Fruit fly (Drosophila melanogaster) whole organism, adult: ENCODE measurements around the gene EndoA.

Source experiments
- CG12768 ChIP-seq: fragments of 200-800 bp; sonication (Bioruptor generic); optimal IDR thresholded peaks from 2 replicates; lab custom pipeline; 2017; ENCODE audit warnings: missing biosample characterization, missing genetic modification characterization, mild to moderate bottlenecking, moderate library complexity, missing genetic modification reagents
- CG14711 ChIP-seq: fragments of 200-800 bp; sonication (Bioruptor generic); optimal IDR thresholded peaks from 2 replicates; lab custom pipeline; 2018; ENCODE audit warnings: missing biosample characterization, mild to moderate bottlenecking, missing genetic modification characterization, moderate library complexity
- CG1620 ChIP-seq: fragments of 200-800 bp; sonication (Bioruptor generic); optimal IDR thresholded peaks from 2 replicates; lab custom pipeline; 2016; ENCODE audit warnings: missing biosample characterization, missing genetic modification characterization
- Crg-1 ChIP-seq: fragments of 200-800 bp; sonication (Bioruptor generic); optimal IDR thresholded peaks from 2 replicates; lab custom pipeline; 2016; ENCODE audit warnings: missing biosample characterization, missing genetic modification characterization
- bab1 ChIP-seq: fragments of 200-800 bp; sonication (Bioruptor generic); optimal IDR thresholded peaks from 3 replicates; lab custom pipeline; 2019; ENCODE audit warnings: missing biosample characterization, mild to moderate bottlenecking, missing genetic modification characterization, moderate library complexity
- cic ChIP-seq: fragments of 200-800 bp; sonication (Bioruptor generic); optimal IDR thresholded peaks from 2 replicates; lab custom pipeline; 2017; ENCODE audit warnings: missing biosample characterization, mild to moderate bottlenecking, missing genetic modification characterization, moderate library complexity
- tj ChIP-seq: fragments of 200-800 bp; sonication (Bioruptor generic); optimal IDR thresholded peaks from 3 replicates; lab custom pipeline; 2017; ENCODE audit warnings: missing biosample characterization, mild to moderate bottlenecking, missing genetic modification characterization, moderate library complexity

DNA sequence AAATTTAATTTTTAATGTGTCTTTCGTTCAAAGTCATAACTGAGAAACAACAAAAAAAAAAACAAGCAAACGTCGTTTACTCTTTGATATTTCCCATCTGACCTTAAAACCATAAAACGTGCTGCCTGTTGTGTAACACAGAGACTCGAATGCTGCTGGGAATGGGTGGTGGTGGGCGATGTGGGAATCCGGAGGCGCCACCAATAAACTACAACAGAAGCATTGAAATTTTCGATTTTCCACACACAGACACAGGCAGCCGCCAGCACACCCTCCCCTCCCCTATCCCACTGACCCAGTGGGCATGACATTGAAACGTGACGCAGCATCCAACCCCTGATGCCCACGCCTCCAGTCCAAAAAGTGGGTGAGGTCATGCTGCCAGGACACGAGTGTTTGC is 3.9 kb downstream of the EndoA start:
- TF ChIP-seq CG14711 (tag; lab: Kevin White, UChicago) (no peak), tj (GFP tag; lab: Kevin White, UChicago) (no peak), CG1620 (no peak), Crg-1 (no peak), CG12768 (GFP tag; lab: Kevin White, UChicago) (no peak), bab1 (GFP tag; lab: Kevin White, UChicago) (no peak), cic (no peak)
